Fruit fly (Drosophila melanogaster) whole organism, pupa: ENCODE data around the gene Cys.

Experiments used
- CG10348 ChIP-seq: fragments of 200-800 bp; sonication (Bioruptor generic); IDR thresholded peaks from 2 replicates; pipeline ENCODE4 v1.3.6; 2022; ENCODE audit warnings: missing biosample characterization, missing genetic modification characterization
- CG12605 ChIP-seq: fragments of 200-800 bp; sonication (Bioruptor generic); IDR thresholded peaks from 2 replicates; pipeline ENCODE4 v1.3.6; 2022; ENCODE audit warnings: missing biosample characterization, missing genetic modification characterization
- CG13204 ChIP-seq: fragments of 200-800 bp; sonication (Bioruptor generic); optimal IDR thresholded peaks from 2 replicates; lab custom pipeline; 2018; ENCODE audit warnings: missing biosample characterization, mild to moderate bottlenecking, missing genetic modification characterization, moderate library complexity
- CG14655 ChIP-seq: fragments of 200-800 bp; sonication (Bioruptor generic); optimal IDR thresholded peaks from 3 replicates; lab custom pipeline; 2017; ENCODE audit warnings: mild to moderate bottlenecking, missing biosample characterization, missing genetic modification reagents, missing genetic modification characterization
- CG15710 ChIP-seq: fragments of 200-800 bp; sonication (Bioruptor generic); optimal IDR thresholded peaks from 2 replicates; lab custom pipeline; 2018; ENCODE audit warnings: missing biosample characterization, mild to moderate bottlenecking, missing genetic modification characterization, moderate library complexity
- CG17806 ChIP-seq: fragments of 200-800 bp; sonication (Bioruptor generic); optimal IDR thresholded peaks from 2 replicates; lab custom pipeline; 2018; ENCODE audit warnings: missing biosample characterization, mild to moderate bottlenecking, missing genetic modification characterization, moderate library complexity
- CG32121 ChIP-seq: fragments of 200-800 bp; sonication (Bioruptor generic); IDR thresholded peaks from 2 replicates; pipeline ENCODE4 v1.3.6; 2022; ENCODE audit warnings: missing biosample characterization, missing genetic modification characterization
- CG34367 ChIP-seq: fragments of 200-800 bp; sonication (Bioruptor generic); optimal IDR thresholded peaks from 2 replicates; lab custom pipeline; 2018; ENCODE audit warnings: missing biosample characterization, mild to moderate bottlenecking, missing genetic modification characterization
- CG4496 ChIP-seq: fragments of 200-800 bp; sonication (Bioruptor generic); IDR thresholded peaks from 3 replicates; pipeline ENCODE4 v1.3.6; 2022; ENCODE audit warnings: missing biosample characterization, missing genetic modification characterization
- CG8159 ChIP-seq: fragments of 200-800 bp; sonication (Bioruptor generic); optimal IDR thresholded peaks from 3 replicates; lab custom pipeline; 2018; ENCODE audit warnings: missing biosample characterization, mild to moderate bottlenecking, missing genetic modification characterization, moderate library complexity
- CG8301 ChIP-seq: fragments of 200-800 bp; sonication (Bioruptor generic); optimal IDR thresholded peaks from 2 replicates; lab custom pipeline; 2018; ENCODE audit warnings: missing biosample characterization, mild to moderate bottlenecking, missing genetic modification characterization
- CG9948 ChIP-seq: fragments of 200-800 bp; sonication (Bioruptor generic); optimal IDR thresholded peaks from 2 replicates; lab custom pipeline; 2018; ENCODE audit warnings: missing biosample characterization, mild to moderate bottlenecking, missing genetic modification characterization, moderate library complexity
- D1 ChIP-seq: fragments of 200-800 bp; sonication (Bioruptor generic); optimal IDR thresholded peaks from 2 replicates; lab custom pipeline; 2018; ENCODE audit warnings: missing biosample characterization, mild to moderate bottlenecking, missing genetic modification characterization, moderate library complexity
- EcR ChIP-seq: fragments of 200-800 bp; sonication (Bioruptor generic); optimal IDR thresholded peaks from 3 replicates; lab custom pipeline; 2019; ENCODE audit warnings: missing biosample characterization, missing genetic modification characterization, mild to moderate bottlenecking, moderate library complexity, missing genetic modification reagents
- Ets98B ChIP-seq: fragments of 200-800 bp; sonication (Bioruptor generic); IDR thresholded peaks from 2 replicates; pipeline ENCODE4 v1.3.6; 2022; ENCODE audit warnings: missing biosample characterization, missing genetic modification characterization
- Pif1A ChIP-seq: fragments of 200-800 bp; sonication (Bioruptor generic); optimal IDR thresholded peaks from 3 replicates; lab custom pipeline; 2016; ENCODE audit warnings: missing biosample characterization, missing genetic modification characterization
- Pif1B ChIP-seq: fragments of 200-800 bp; sonication (Bioruptor generic); optimal IDR thresholded peaks from 3 replicates; lab custom pipeline; 2016; ENCODE audit warnings: missing biosample characterization, missing genetic modification characterization
- Snoo ChIP-seq: fragments of 200-800 bp; sonication (Bioruptor generic); optimal IDR thresholded peaks from 3 replicates; lab custom pipeline; 2017; ENCODE audit warnings: missing biosample characterization, mild to moderate bottlenecking, missing genetic modification characterization, inconsistent platforms
- fd96Ca ChIP-seq: fragments of 200-800 bp; sonication (Bioruptor generic); IDR thresholded peaks from 3 replicates; pipeline ENCODE4 v1.3.6; 2022; ENCODE audit warnings: missing biosample characterization, missing genetic modification characterization
- gl ChIP-seq: fragments of 200-800 bp; sonication (Bioruptor generic); optimal IDR thresholded peaks from 2 replicates; lab custom pipeline; 2018; ENCODE audit warnings: missing biosample characterization, mild to moderate bottlenecking, missing genetic modification characterization
- rn ChIP-seq: fragments of 200-800 bp; sonication (Bioruptor generic); IDR thresholded peaks from 2 replicates; pipeline ENCODE4 v1.3.6; 2022; ENCODE audit warnings: missing biosample characterization, missing genetic modification characterization

Cys gene

dm6 chr3R:14567796-14568195 lies 1.6 kb downstream of the Cys start:
- TF ChIP-seq CG32121 (GFP tag; lab: Robert Waterston, UW) (no peak), Pif1B (GFP tag; lab: Kevin White, UChicago) (no peak), CG15710 (tag; lab: Kevin White, UChicago) (no peak), fd96Ca (GFP tag; lab: Robert Waterston, UW) (no peak), D1 (tag; lab: Kevin White, UChicago) (no peak), CG8159 (tag; lab: Kevin White, UChicago) (no peak), Pif1A (GFP tag; lab: Kevin White, UChicago) (no peak), Ets98B (GFP tag; lab: Robert Waterston, UW) (no peak), CG9948 (no peak), gl (tag; lab: Kevin White, UChicago) (no peak), CG8301 (tag; lab: Kevin White, UChicago) (no peak), CG12605 (GFP tag; lab: Robert Waterston, UW) (no peak), CG34367 (tag; lab: Kevin White, UChicago) (no peak), Snoo (no peak), EcR (no peak)
- TF ChIP-seq, all 21 proteins: peak for 0

- TF ChIP-seq CG14655 (no peak), Pif1B (GFP tag; lab: Kevin White, UChicago) (no peak), D1 (tag; lab: Kevin White, UChicago) (no peak), CG9948 (no peak)
Measured at dm6 chr3R:14567329-14567728, 2.1 kb downstream of the Cys start, which contains the start of gene CG31313. Gene CG31313 (minus strand): TSS chr3R:14567429.

- TF ChIP-seq CG14655 (no peak), fd96Ca (GFP tag; lab: Robert Waterston, UW) (no peak), CG13204 (GFP tag; lab: Kevin White, UChicago) (no peak), CG8301 (tag; lab: Kevin White, UChicago) (no peak), Ets98B (GFP tag; lab: Robert Waterston, UW) (no peak), CG9948 (no peak), CG34367 (tag; lab: Kevin White, UChicago) (no peak), D1 (tag; lab: Kevin White, UChicago) (no peak), CG8159 (tag; lab: Kevin White, UChicago) (no peak)
Measured at dm6 chr3R:14565065-14565977, 4.1 kb downstream of the Cys start, which contains the start of gene CG14852. Gene CG14852 (plus strand): TSS chr3R:14565927.

- no peak for TF ChIP-seq EcR
- no peak for TF ChIP-seq Ets98B (GFP tag; lab: Robert Waterston, UW)
- TF ChIP-seq CG4496, result no peak
- no peak for TF ChIP-seq CG34367 (tag; lab: Kevin White, UChicago)
- TF ChIP-seq CG10348, result no peak
- TF ChIP-seq CG17806 (tag; lab: Kevin White, UChicago), result no peak
- no peak for TF ChIP-seq Pif1B (GFP tag; lab: Kevin White, UChicago)
- no peak for TF ChIP-seq CG9948
- TF ChIP-seq CG32121 (GFP tag; lab: Robert Waterston, UW), result no peak
Measured at dm6 chr3R:14564705-14565064, 4.8 kb downstream of the Cys start, which contains the start of gene CG8087. Gene CG8087 (minus strand): TSS chr3R:14564805.

dm6 chr3R:14562040-14562439 lies 7.4 kb downstream of the Cys start, which contains the start of gene CG14851:
Gene CG14851 (plus strand): TSS chr3R:14562340.
- TF ChIP-seq CG34367 (tag; lab: Kevin White, UChicago) (no peak), CG9948 (no peak), Pif1A (GFP tag; lab: Kevin White, UChicago) (no peak), CG14655 (no peak), CG15710 (tag; lab: Kevin White, UChicago) (no peak), CG4496 (no peak)

DNA sequence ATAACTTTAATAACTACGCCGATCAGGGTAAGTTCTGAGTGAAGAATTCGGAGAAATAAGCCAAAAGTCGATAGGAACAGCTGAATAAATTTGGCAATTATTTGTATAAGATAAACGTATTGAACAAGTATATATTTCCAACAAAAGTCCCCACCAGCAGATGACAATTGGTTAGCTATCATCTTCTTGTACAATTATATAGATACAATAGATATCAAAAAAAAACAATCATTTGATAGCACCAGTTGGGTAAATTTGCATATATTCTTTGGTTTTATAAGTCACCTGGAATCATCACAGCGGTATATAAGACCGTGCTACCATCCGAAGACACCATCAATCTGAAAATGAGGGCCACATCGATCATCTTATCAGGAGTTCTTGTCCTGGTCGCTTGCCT lies 8.8 kb downstream of the Cys start, which contains the start of gene Jig:
TSS of gene Jig (plus strand) at position 301 of the 400 bp plus-strand sequence.
- TF ChIP-seq Pif1A (GFP tag; lab: Kevin White, UChicago) (no peak), CG4496 (no peak), D1 (tag; lab: Kevin White, UChicago) (no peak), rn (GFP tag; lab: Robert Waterston, UW) (no peak), CG8159 (tag; lab: Kevin White, UChicago) (no peak), CG13204 (GFP tag; lab: Kevin White, UChicago) (no peak), CG17806 (tag; lab: Kevin White, UChicago) (no peak), CG8301 (tag; lab: Kevin White, UChicago) (no peak), EcR (no peak), CG12605 (GFP tag; lab: Robert Waterston, UW) (no peak)

- TF ChIP-seq CG12605 (GFP tag; lab: Robert Waterston, UW), result no peak
Measured at dm6 chr3R:14559954-14560353, 9.5 kb downstream of the Cys start, which contains the start of gene CG14854. Gene CG14854 (minus strand): TSS chr3R:14560054.
